Worm (Caenorhabditis elegans): Measurements from ENCODE around the gene hlh-1.

Gene hlh-1

DNA sequence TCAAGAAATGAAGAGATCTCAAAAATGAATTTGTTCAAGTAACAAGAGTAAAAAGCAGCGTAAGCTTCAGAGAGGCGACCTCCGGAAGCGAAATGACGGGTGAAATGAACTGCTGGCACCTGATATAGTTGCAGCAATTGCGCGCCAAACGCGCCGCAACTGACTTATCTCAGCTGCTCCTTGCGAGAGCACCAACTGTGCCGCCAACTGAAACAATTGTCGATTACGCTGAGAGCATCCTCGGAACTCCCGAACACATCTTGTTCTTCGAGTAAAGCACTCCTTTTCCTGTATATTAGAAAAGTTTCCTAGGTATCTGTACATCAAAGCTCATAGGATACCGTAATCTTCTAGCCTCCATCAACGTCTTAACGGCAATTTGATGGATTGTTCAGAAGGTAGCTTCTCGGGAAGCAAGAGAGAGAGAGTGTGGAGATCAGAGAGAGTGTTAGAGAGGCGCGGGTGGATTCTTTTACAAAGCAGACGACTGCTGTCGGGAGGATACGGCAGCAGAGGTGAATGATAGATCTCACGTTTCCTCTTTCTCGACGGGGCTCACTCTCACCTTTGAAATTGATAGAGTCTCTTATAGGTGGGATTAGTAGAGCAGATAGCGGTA, 1.7 kb downstream of the hlh-1 start:
- no peak for TF ChIP-seq sox-4 (tag; optimal IDR thresholded peaks at IDR 0.05)
- no peak for TF ChIP-seq tbx-7 (tag; optimal IDR thresholded peaks at IDR 0.05)
- TF ChIP-seq eyg-1 (tag; optimal IDR thresholded peaks at IDR 0.05): no peak
- no peak for TF ChIP-seq C08G9.2 (tag; optimal IDR thresholded peaks at IDR 0.05)
- TF ChIP-seq ceh-34 (tag; optimal IDR thresholded peaks at IDR 0.05): peak; percentile 20
- TF ChIP-seq ceh-14 (tag; optimal IDR thresholded peaks at IDR 0.05): no peak
- TF ChIP-seq ceh-6 (GFP tag; optimal IDR thresholded peaks at IDR 0.05): no peak
- peak; percentile 41 for TF ChIP-seq ceh-18 (tag; optimal IDR thresholded peaks at IDR 0.05)
- TF ChIP-seq ceh-45 (GFP tag; IDR thresholded peaks at IDR 0.05): no peak
- TF ChIP-seq unc-55 (GFP tag; optimal IDR thresholded peaks at IDR 0.05): peak; percentile 36
- TF ChIP-seq mec-3 (tag; optimal IDR thresholded peaks at IDR 0.05; ENCODE audit: borderline replicate concordance): no peak
- TF ChIP-seq syd-9 (tag; optimal IDR thresholded peaks at IDR 0.05): no peak
- TF ChIP-seq nfya-1 (tag; optimal IDR thresholded peaks at IDR 0.05): no peak
- no peak for TF ChIP-seq pros-1 (tag; optimal IDR thresholded peaks at IDR 0.05)
- TF ChIP-seq rnt-1 (tag; optimal IDR thresholded peaks at IDR 0.05): peak; percentile 55
- no peak for TF ChIP-seq gmeb-2 (tag; optimal IDR thresholded peaks at IDR 0.05)
- TF ChIP-seq pat-9 (tag; optimal IDR thresholded peaks at IDR 0.05): peak; percentile 49
- no peak for TF ChIP-seq ceh-48 (tag; optimal IDR thresholded peaks at IDR 0.05)
- no peak for TF ChIP-seq dmd-4 (tag; optimal IDR thresholded peaks at IDR 0.05; ENCODE audit: borderline replicate concordance)
- TF ChIP-seq ceh-31 (tag; optimal IDR thresholded peaks at IDR 0.05): no peak
- TF ChIP-seq K02D7.2 (tag; optimal IDR thresholded peaks at IDR 0.05): no peak
- TF ChIP-seq sox-2 (GFP tag; IDR thresholded peaks at IDR 0.05): no peak
- TF ChIP-seq pax-1 (tag; optimal IDR thresholded peaks at IDR 0.05): no peak
- TF ChIP-seq tbx-2 (tag; optimal IDR thresholded peaks at IDR 0.05): no peak
- TF ChIP-seq madf-2 (tag; optimal IDR thresholded peaks at IDR 0.05): no peak
- no peak for TF ChIP-seq ceh-19 (GFP tag; optimal IDR thresholded peaks at IDR 0.05)
- no peak for TF ChIP-seq pqm-1 (tag; optimal IDR thresholded peaks at IDR 0.05)
- TF ChIP-seq hlh-30 (tag; optimal IDR thresholded peaks at IDR 0.05; ENCODE audit: insufficient read depth): no peak
- no peak for TF ChIP-seq F13H6.1 (tag; optimal IDR thresholded peaks at IDR 0.05)

DNA sequence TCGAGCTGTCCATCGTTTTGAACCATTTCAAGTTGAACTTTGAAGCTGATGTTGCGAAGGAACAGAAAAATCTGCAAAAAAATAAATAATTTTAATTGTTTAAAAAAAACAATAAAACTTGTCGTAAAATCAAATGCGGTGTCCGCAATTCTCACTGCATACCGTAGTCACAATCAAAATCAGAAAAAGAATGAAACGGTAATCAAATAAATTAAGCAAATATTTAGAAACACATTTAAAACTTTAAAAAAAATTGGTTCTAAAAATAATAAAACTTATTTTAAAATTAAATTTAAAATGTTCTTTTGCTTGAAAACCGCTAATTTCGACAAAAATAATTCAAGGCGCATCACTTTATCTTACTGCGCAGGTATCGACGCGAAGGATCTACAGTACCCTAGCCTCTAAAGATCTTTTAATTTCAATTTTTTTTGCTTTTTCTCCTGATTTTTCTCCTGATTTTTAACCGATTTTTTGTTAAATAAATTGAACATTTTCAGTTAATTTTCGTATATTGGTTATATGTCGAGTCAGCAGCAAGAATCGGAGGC, 4.8 kb downstream of the hlh-1 start, which contains the start of the genes B0304.4 and B0304.2:
TSS of gene B0304.4 (minus strand) at position 101 of the 551 bp plus-strand sequence.
TSS of gene B0304.2 (plus strand) at position 501 of the 551 bp plus-strand sequence.
- TF ChIP-seq C08G9.2 (tag; optimal IDR thresholded peaks at IDR 0.05): no peak
- no peak for TF ChIP-seq eyg-1 (tag; optimal IDR thresholded peaks at IDR 0.05)
- TF ChIP-seq rnt-1 (tag; optimal IDR thresholded peaks at IDR 0.05): no peak
- no peak for TF ChIP-seq unc-55 (GFP tag; optimal IDR thresholded peaks at IDR 0.05)
- TF ChIP-seq pag-3 (tag; optimal IDR thresholded peaks at IDR 0.05; ENCODE audit: borderline replicate concordance): no peak

DNA sequence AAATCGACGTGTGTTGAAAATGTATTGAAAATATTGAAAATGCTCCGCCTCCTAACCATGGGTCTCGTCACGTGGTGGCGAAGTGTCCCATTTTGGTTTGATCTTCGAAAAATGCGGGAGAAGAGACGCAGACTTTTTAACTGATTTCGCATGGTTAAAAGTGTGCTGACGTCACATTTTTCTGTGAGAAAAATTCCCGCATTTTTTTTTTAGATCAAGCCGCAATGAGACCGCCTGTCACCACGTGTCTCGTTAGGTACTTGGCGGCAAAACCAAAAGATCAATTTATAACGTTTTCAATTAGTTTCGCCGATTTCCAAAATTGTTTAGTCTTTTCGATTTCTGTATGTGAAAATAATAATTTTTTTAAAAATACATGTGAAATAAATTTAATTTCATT, 6.8 kb downstream of the hlh-1 start:
- no peak for TF ChIP-seq zip-5 (tag; optimal IDR thresholded peaks at IDR 0.05)
- TF ChIP-seq ref-2 (tag; optimal IDR thresholded peaks at IDR 0.05): no peak
- no peak for TF ChIP-seq hlh-8 (tag; optimal IDR thresholded peaks at IDR 0.05)
- TF ChIP-seq ceh-45 (GFP tag; IDR thresholded peaks at IDR 0.05): no peak
- no peak for TF ChIP-seq dmd-4 (tag; optimal IDR thresholded peaks at IDR 0.05; ENCODE audit: borderline replicate concordance)
- no peak for TF ChIP-seq tbx-2 (tag; optimal IDR thresholded peaks at IDR 0.05)
- no peak for TF ChIP-seq ceh-31 (tag; optimal IDR thresholded peaks at IDR 0.05)

DNA sequence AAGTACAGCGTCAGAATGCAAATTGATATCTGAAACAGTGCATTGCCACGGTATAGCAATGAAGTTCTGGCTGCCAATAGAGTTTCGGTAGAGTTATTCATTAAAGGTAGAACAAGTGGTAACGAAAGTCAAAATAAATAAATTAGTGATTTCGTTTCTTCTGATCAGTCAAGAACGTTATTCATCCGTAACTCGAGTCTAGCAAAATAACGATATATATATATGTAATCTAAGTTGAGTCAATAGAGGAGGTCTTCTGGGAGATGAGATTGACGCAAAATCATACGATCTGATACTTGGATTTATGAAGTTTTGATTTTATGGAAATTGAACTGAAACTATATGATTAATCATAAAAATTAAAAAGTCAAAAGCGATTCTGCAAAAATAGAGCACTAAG, 9.4 kb downstream of the hlh-1 start, which contains the start of gene sra-35:
TSS of gene sra-35 (minus strand) at position 101 of the 400 bp plus-strand sequence.
- no peak for TF ChIP-seq ceh-2 (tag; optimal IDR thresholded peaks at IDR 0.05)
- no peak for TF ChIP-seq C38D4.7 (GFP tag; optimal IDR thresholded peaks at IDR 0.05)
- TF ChIP-seq K02D7.2 (tag; optimal IDR thresholded peaks at IDR 0.05): no peak
- no peak for TF ChIP-seq ref-2 (tag; optimal IDR thresholded peaks at IDR 0.05)
- TF ChIP-seq ceh-30 (tag; optimal IDR thresholded peaks at IDR 0.05): no peak

Measured in whole organism, late embryonic.